Worm (Caenorhabditis elegans): ENCODE results near the gene set-13.

DNA sequence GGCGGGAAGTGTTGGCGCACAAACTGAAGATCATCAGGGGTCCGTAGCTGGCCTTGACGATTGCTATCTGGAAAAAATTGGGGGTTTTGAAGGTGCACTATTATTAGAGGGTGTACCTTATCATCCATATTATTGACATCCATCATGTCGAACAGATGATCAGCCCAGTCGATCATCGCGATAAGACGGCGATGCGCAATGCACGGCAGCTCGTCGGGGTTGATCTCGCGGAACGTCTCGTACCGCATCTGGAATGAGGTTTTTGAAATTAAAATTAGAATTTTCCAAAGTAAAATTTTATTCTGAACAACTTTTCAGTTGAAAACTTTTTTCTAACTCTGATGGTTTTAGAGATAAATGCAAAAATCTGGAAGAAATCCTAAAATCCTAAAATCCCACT lies 18.8 kb upstream of the set-13 start:
- no peak for TF ChIP-seq snpc-4 (tag; optimal IDR thresholded peaks at IDR 0.05)
- no peak for TF ChIP-seq cnd-1 (tag; optimal IDR thresholded peaks at IDR 0.05)
- TF ChIP-seq unc-62 (GFP tag; optimal IDR thresholded peaks at IDR 0.05) = no peak
- no peak for TF ChIP-seq blmp-1 (tag; optimal IDR thresholded peaks at IDR 0.05)
- no peak for TF ChIP-seq lin-13 (tag; optimal IDR thresholded peaks at IDR 0.05)
- TF ChIP-seq ceh-39 (tag; optimal IDR thresholded peaks at IDR 0.05) = no peak

All from whole organism, mixed stage, embryonic.